Worm (Caenorhabditis elegans) whole organism, young adult: Measurements from ENCODE around the gene ife-2.

ENCODE experiments used
- B0019.2 ChIP-seq: fragments of 200-800 bp; sonication (Bioruptor generic); conservative IDR thresholded peaks from 2 replicates; pipeline ENCODE4 v1.3.6; 2022; ENCODE audit warnings: missing genetic modification reagents, missing genetic modification characterization, missing compliant biosample characterization
- B0336.3 ChIP-seq: fragments of 200-800 bp; sonication (Bioruptor generic); IDR thresholded peaks from 2 replicates; pipeline ENCODE4 v1.3.6; 2022; ENCODE audit warnings: missing genetic modification characterization, missing compliant biosample characterization
- F22D6.2 ChIP-seq: sonication (generic microtip); optimal IDR thresholded peaks from 2 replicates; lab custom pipeline; 2016; ENCODE audit warnings: mild to moderate bottlenecking, missing genetic modification characterization, missing compliant biosample characterization
- F39B2.1 ChIP-seq: fragments of 200-800 bp; sonication (Bioruptor generic); IDR thresholded peaks from 2 replicates; pipeline ENCODE4 v1.3.6; 2022; ENCODE audit warnings: missing genetic modification reagents, missing genetic modification characterization, missing compliant biosample characterization
- F52B5.7 ChIP-seq: sonication (generic microtip); optimal IDR thresholded peaks from 2 replicates; lab custom pipeline; 2016; ENCODE audit warnings: mild to moderate bottlenecking, missing genetic modification characterization, missing compliant biosample characterization
- F57C9.4 ChIP-seq: sonication (generic microtip); optimal IDR thresholded peaks from 2 replicates; lab custom pipeline; 2017; ENCODE audit warnings: mild to moderate bottlenecking, missing genetic modification characterization, missing compliant biosample characterization
- Y56A3A.18 ChIP-seq: fragments of 200-800 bp; sonication (Bioruptor generic); IDR thresholded peaks from 2 replicates; pipeline ENCODE4 v1.3.6; 2022; ENCODE audit warnings: missing genetic modification reagents, missing genetic modification characterization, missing compliant biosample characterization
- Y79H2A.3 ChIP-seq: fragments of 200-800 bp; sonication (Bioruptor generic); conservative IDR thresholded peaks from 2 replicates; pipeline ENCODE4 v1.3.6; 2022; ENCODE audit warnings: missing genetic modification reagents, missing genetic modification characterization, missing compliant biosample characterization
- Y95B8A.8 ChIP-seq: fragments of 200-800 bp; sonication (Bioruptor generic); IDR thresholded peaks from 2 replicates; pipeline ENCODE4 v1.3.6; 2022; ENCODE audit warnings: missing genetic modification reagents, missing genetic modification characterization, missing compliant biosample characterization
- aptf-2 ChIP-seq: fragments of 200-800 bp; sonication (Bioruptor generic); conservative IDR thresholded peaks from 2 replicates; pipeline ENCODE4 v1.3.6; 2022; ENCODE audit warnings: missing genetic modification reagents, missing genetic modification characterization, missing compliant biosample characterization
- attf-5 ChIP-seq: fragments of 200-800 bp; sonication (Bioruptor generic); optimal IDR thresholded peaks from 2 replicates; lab custom pipeline; 2018; ENCODE audit warnings: mild to moderate bottlenecking, missing genetic modification characterization, missing compliant biosample characterization
- attf-6 ChIP-seq: fragments of 200-800 bp; sonication (Bioruptor generic); IDR thresholded peaks from 2 replicates; pipeline ENCODE4 v1.3.6; 2022; ENCODE audit warnings: missing genetic modification reagents, missing genetic modification characterization, missing compliant biosample characterization
- ccch-3 ChIP-seq: fragments of 200-800 bp; sonication (Bioruptor generic); optimal IDR thresholded peaks from 2 replicates; lab custom pipeline; 2018; ENCODE audit warnings: mild to moderate bottlenecking, missing genetic modification characterization, missing compliant biosample characterization
- ceh-79 ChIP-seq: sonication (generic microtip); optimal IDR thresholded peaks from 2 replicates; lab custom pipeline; 2017; ENCODE audit warnings: mild to moderate bottlenecking, missing genetic modification characterization, missing compliant biosample characterization
- dox-1 ChIP-seq: fragments of 200-800 bp; sonication (Bioruptor generic); IDR thresholded peaks from 2 replicates; pipeline ENCODE4 v1.3.6; 2022; ENCODE audit warnings: missing genetic modification reagents, missing genetic modification characterization, missing compliant biosample characterization
- egl-44 ChIP-seq: fragments of 200-800 bp; sonication (Bioruptor generic); IDR thresholded peaks from 2 replicates; pipeline ENCODE4 v1.3.6; 2022; ENCODE audit warnings: missing genetic modification reagents, missing genetic modification characterization, missing compliant biosample characterization
- ekl-4 ChIP-seq: fragments of 200-800 bp; sonication (Bioruptor generic); IDR thresholded peaks from 2 replicates; pipeline ENCODE4 v1.3.6; 2022; ENCODE audit warnings: missing genetic modification reagents, missing genetic modification characterization, missing compliant biosample characterization
- lag-1 ChIP-seq: fragments of 200-800 bp; sonication (Bioruptor generic); IDR thresholded peaks from 2 replicates; pipeline ENCODE4 v1.3.6; 2022; ENCODE audit warnings: missing genetic modification reagents, missing genetic modification characterization, missing compliant biosample characterization
- let-607 ChIP-seq, 2 experiments: fragments of 200-800 bp in 1 of 2; sonication (Bioruptor generic) in 1 of 2; sonication (generic microtip) in 1 of 2; optimal IDR thresholded peaks; 2 replicates each; lab custom pipeline; 2016 to 2018; ENCODE audit warnings: mild to moderate bottlenecking in 2 of 2, missing compliant biosample characterization in 2 of 2, missing genetic modification characterization in 2 of 2, moderate library complexity in 2 of 2, missing genotype in 1 of 2
- lin-35 ChIP-seq, 3 experiments: fragments of 150-350 bp in 2 of 3; sonication (generic microtip) in 1 of 3; optimal IDR thresholded peaks; 2 replicates each; lab custom pipeline; 2014 to 2018; ENCODE audit warnings: missing biosample characterization in 3 of 3, missing genetic modification characterization in 3 of 3, missing genetic modification reagents in 3 of 3
- lir-1 ChIP-seq: fragments of 200-800 bp; sonication (Bioruptor generic); conservative IDR thresholded peaks from 2 replicates; pipeline ENCODE4 v1.3.6; 2022; ENCODE audit warnings: missing genetic modification reagents, missing genetic modification characterization, missing compliant biosample characterization
- madf-3 ChIP-seq: fragments of 200-800 bp; sonication (Bioruptor generic); IDR thresholded peaks from 2 replicates; pipeline ENCODE4 v1.3.6; 2022; ENCODE audit warnings: missing genetic modification reagents, missing genetic modification characterization, missing compliant biosample characterization
- mcd-1 ChIP-seq: fragments of 200-800 bp; sonication (Bioruptor generic); IDR thresholded peaks from 2 replicates; pipeline ENCODE4 v1.3.6; 2022; ENCODE audit warnings: missing genetic modification reagents, missing genetic modification characterization, missing compliant biosample characterization
- nhr-120 ChIP-seq: fragments of 200-800 bp; sonication (Bioruptor generic); IDR thresholded peaks from 2 replicates; pipeline ENCODE4 v1.3.6; 2022; ENCODE audit warnings: missing genetic modification characterization, missing compliant biosample characterization
- nhr-179 ChIP-seq: sonication (generic microtip); optimal IDR thresholded peaks from 2 replicates; lab custom pipeline; 2016; ENCODE audit warnings: mild to moderate bottlenecking, missing genetic modification characterization, missing compliant biosample characterization
- nhr-80 ChIP-seq: sonication (generic microtip); optimal IDR thresholded peaks from 2 replicates; lab custom pipeline; 2016; ENCODE audit warnings: missing genetic modification characterization, missing compliant biosample characterization
- nhr-90 ChIP-seq: sonication (generic microtip); optimal IDR thresholded peaks from 2 replicates; lab custom pipeline; 2016; ENCODE audit warnings: missing genotype, mild to moderate bottlenecking, missing genetic modification characterization, missing compliant biosample characterization
- repo-1 ChIP-seq: sonication (generic microtip); optimal IDR thresholded peaks from 2 replicates; lab custom pipeline; 2017; ENCODE audit warnings: mild to moderate bottlenecking, missing genetic modification characterization, missing compliant biosample characterization
- sea-2 ChIP-seq: fragments of 200-800 bp; sonication (Bioruptor generic); IDR thresholded peaks from 2 replicates; pipeline ENCODE4 v1.3.6; 2022; ENCODE audit warnings: missing genetic modification characterization, missing compliant biosample characterization
- snpc-1.1 ChIP-seq: sonication (generic microtip); optimal IDR thresholded peaks from 2 replicates; lab custom pipeline; 2017; ENCODE audit warnings: missing genetic modification characterization, mild to moderate bottlenecking, missing compliant biosample characterization, antibody characterized with exemption, moderate library complexity, missing genotype, missing genetic modification reagents; ENCODE audit not compliant: insufficient read depth
- snpc-1.3 ChIP-seq: sonication (generic microtip); optimal IDR thresholded peaks from 2 replicates; lab custom pipeline; 2017; ENCODE audit warnings: missing genetic modification characterization, mild to moderate bottlenecking, missing compliant biosample characterization, antibody characterized with exemption, moderate library complexity, missing genotype, missing genetic modification reagents; ENCODE audit not compliant: insufficient read depth
- snpc-4 ChIP-seq, 5 experiments: fragments of 150-350 bp in 1 of 5; sonication (generic microtip) in 4 of 5; optimal IDR thresholded peaks; 2 replicates each; lab custom pipeline; 2014 to 2018; ENCODE audit warnings: missing genetic modification characterization in 5 of 5, missing biosample characterization in 3 of 5, antibody characterized with exemption in 2 of 5, mild to moderate bottlenecking in 2 of 5, missing compliant biosample characterization in 2 of 5, missing genotype in 2 of 5, moderate library complexity in 2 of 5, missing genetic modification reagents in 1 of 5
- somi-1 ChIP-seq: fragments of 200-800 bp; sonication (Bioruptor generic); optimal IDR thresholded peaks from 2 replicates; lab custom pipeline; 2018; ENCODE audit warnings: mild to moderate bottlenecking, missing genetic modification characterization, missing compliant biosample characterization
- tbp1 ChIP-seq: fragments of 200-800 bp; sonication (Bioruptor generic); optimal IDR thresholded peaks from 2 replicates; lab custom pipeline; 2018; ENCODE audit warnings: mild to moderate bottlenecking, missing genetic modification characterization, missing compliant biosample characterization
- tbx-9 ChIP-seq: sonication (generic microtip); optimal IDR thresholded peaks from 2 replicates; lab custom pipeline; 2016; ENCODE audit warnings: borderline replicate concordance, missing genetic modification characterization, inconsistent platforms, missing compliant biosample characterization
- unc-62 ChIP-seq: fragments of 150-350 bp; optimal IDR thresholded peaks from 2 replicates; lab custom pipeline; 2014; ENCODE audit warnings: missing biosample characterization, missing genetic modification reagents, missing genetic modification characterization

Gene ife-2

DNA sequence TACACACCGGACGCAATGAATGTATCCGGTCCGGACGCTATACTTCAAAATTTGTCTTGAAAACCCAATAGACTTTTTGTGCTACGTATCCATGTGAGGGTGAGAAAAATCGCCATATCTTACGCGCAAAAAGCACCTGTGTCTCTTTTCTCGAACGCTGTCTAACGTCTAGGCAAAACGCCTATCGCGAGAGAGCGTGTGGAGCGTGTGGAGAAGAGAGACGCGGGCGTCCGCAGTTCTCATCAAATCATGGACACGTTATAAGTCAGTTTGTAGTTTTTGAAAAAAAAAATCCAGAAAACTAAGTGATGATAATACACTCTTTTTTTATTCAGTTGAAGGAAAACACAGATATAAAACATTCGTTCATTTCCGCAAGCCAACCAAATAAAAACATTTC lies 1.5 kb downstream of the ife-2 start (continued):
- TF ChIP-seq nhr-120 (GFP tag; lab: Robert Waterston, UW): no peak
- TF ChIP-seq dox-1 (GFP tag; lab: Robert Waterston, UW): 0 out of 2 replicates have a peak, but pooled peaks have one; percentile 22
- TF ChIP-seq nhr-80 (tag; lab: Kevin White, UChicago): peak; percentile 16
- peak; percentile 45 for TF ChIP-seq attf-5 (GFP tag; lab: Kevin White, UChicago)
- no peak for TF ChIP-seq madf-3
- no peak for TF ChIP-seq ccch-3 (GFP tag; lab: Kevin White, UChicago)
- TF ChIP-seq sea-2 (GFP tag; lab: Robert Waterston, UW): no peak
- TF ChIP-seq let-607 (tag; optimal IDR thresholded peaks at IDR 0.05; lab: Kevin White, UChicago): peak; percentile 57 to 62
- TF ChIP-seq lir-1 (GFP tag; lab: Robert Waterston, UW): no peak
- TF ChIP-seq F52B5.7 (tag; lab: Kevin White, UChicago): no peak
- no peak for TF ChIP-seq F22D6.2 (tag; lab: Kevin White, UChicago)
- TF ChIP-seq Y79H2A.3 (GFP tag; lab: Robert Waterston, UW): no peak
- no peak for TF ChIP-seq snpc-4 (GFP tag; optimal IDR thresholded peaks at IDR 0.05; lab: Kevin White, UChicago)
- no peak for TF ChIP-seq snpc-4 (tag; optimal IDR thresholded peaks at IDR 0.05; lab: Kevin White, UChicago)

DNA sequence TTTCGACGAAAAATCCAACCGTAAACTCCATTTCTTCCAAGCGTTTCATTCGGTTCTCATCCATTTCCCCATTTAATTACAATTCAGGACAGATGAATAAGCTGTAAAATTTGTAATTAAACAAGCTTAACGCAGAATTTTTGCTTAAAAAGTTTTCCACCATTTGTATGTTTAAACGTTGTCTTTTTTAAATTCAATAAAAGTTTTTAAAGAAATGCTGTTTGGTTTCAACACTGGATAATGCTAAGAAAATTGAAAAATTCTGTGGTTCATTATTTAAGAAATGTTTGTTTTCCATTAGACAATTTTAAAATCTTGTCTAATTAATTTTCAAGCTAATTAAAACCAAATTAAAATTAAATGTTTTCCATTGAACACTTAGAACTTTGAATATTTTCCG lies 2.0 kb downstream of the ife-2 start, which contains the start of gene R04A9.3:
R04A9.3 (minus strand) TSS at position 101 of the 400 bp plus-strand sequence.
- TF ChIP-seq ceh-79 (tag; lab: Kevin White, UChicago) (no peak), Y79H2A.3 (GFP tag; lab: Robert Waterston, UW) (no peak)

DNA sequence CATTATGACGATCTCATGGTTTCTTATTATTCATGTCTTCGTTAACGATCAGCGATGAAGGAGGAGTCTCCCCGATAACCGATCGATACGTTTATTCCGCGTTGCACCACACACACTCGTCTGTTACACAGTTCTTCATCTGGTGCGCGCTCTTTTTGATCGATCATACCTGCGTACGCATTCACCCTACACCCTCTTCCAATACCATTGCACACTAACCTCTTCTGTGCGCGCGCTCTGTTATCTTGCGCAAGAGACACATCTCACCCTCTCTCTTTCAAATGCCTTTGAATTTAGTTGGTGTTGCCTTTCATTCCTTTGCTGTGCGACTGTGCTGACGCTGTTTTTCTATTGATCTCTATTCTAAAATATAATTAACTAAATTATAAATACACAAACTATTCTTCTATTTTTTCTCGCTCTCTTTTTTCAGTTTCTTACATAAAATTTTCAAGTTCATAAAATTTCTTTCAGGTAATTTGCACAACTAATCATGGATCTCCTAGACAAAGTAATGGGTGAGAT lies 10.7 kb downstream of the ife-2 start, which contains the start of gene nrde-3:
nrde-3 (plus strand) TSS at position 475 of the 525 bp plus-strand sequence.
- TF ChIP-seq let-607 (tag; optimal IDR thresholded peaks at IDR 0.05; lab: Kevin White, UChicago) (no peak), lag-1 (GFP tag; lab: Robert Waterston, UW) (no peak), B0336.3 (GFP tag; lab: Robert Waterston, UW) (no peak), egl-44 (GFP tag; lab: Robert Waterston, UW) (no peak), snpc-1.1 (tag; lab: Kevin White, UChicago) (no peak), aptf-2 (no peak), unc-62 (GFP tag; lab: Kevin White, UChicago) (no peak), ekl-4 (GFP tag; lab: Robert Waterston, UW) (no peak), tbx-9 (tag; lab: Kevin White, UChicago) (no peak), tbp1 (GFP tag; lab: Kevin White, UChicago) (no peak), lin-35 (GFP tag; optimal IDR thresholded peaks at IDR 0.05; lab: Kevin White, UChicago) (no peak), Y95B8A.8 (GFP tag; lab: Robert Waterston, UW) (no peak), mcd-1 (GFP tag; lab: Robert Waterston, UW) (no peak), snpc-1.3 (tag; lab: Kevin White, UChicago) (no peak), nhr-179 (no peak), somi-1 (GFP tag; lab: Kevin White, UChicago) (no peak), repo-1 (tag; lab: Kevin White, UChicago) (no peak), nhr-90 (tag; lab: Kevin White, UChicago) (no peak)

DNA sequence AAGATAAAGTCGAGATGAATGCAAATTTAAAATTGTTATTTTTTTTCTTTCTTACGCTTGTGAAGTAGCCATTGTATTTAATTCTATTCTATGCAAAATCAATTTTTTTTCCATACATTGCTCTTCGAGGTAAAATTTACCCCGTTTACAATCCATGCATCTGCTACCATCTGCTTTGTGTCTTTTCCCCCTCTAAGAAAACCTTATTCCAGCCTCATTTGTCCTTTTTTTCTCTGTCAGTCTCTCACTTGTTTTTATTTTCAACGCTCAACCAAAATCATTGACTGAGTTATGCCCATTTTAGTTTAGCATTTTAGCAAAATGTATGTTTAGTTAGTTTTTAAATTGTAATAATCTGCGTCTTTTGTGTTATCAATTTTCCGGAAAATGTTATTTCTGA lies 12.6 kb downstream of the ife-2 start:
- TF ChIP-seq F39B2.1: no peak
- no peak for TF ChIP-seq dox-1 (GFP tag; lab: Robert Waterston, UW)
- no peak for TF ChIP-seq B0019.2 (GFP tag; lab: Robert Waterston, UW)
- no peak for TF ChIP-seq F57C9.4 (tag; lab: Kevin White, UChicago)
- no peak for TF ChIP-seq Y56A3A.18 (GFP tag; lab: Robert Waterston, UW)
- no peak for TF ChIP-seq attf-6 (GFP tag; lab: Robert Waterston, UW)
